Worm (Caenorhabditis elegans): ENCODE data around the gene bir-1.

Gene bir-1

ce11 chrV:11644166-11644565, at the start of gene bir-1:
Gene bir-1, plus strand, starts transcription at chrV:11644477.
- no peak for TF ChIP-seq hnd-1 (tag; optimal IDR thresholded peaks at IDR 0.05)
- 0 out of 2 replicates have a peak, but pooled peaks have one; percentile 48 for TF ChIP-seq pes-1 (GFP tag; IDR thresholded peaks at IDR 0.05)
- TF ChIP-seq aly-1 (tag; optimal IDR thresholded peaks at IDR 0.05): no peak
- peak; percentile 77 for TF ChIP-seq tbx-37 (GFP tag; conservative IDR thresholded peaks at IDR 0.05)
- TF ChIP-seq scrt-1 (GFP tag; IDR thresholded peaks at IDR 0.05): no peak
- TF ChIP-seq ama-1 (optimal IDR thresholded peaks at IDR 0.05): no peak
- TF ChIP-seq F13C5.2 (tag; optimal IDR thresholded peaks at IDR 0.05): no peak
- TF ChIP-seq tra-4 (tag; optimal IDR thresholded peaks at IDR 0.05): no peak
- TF ChIP-seq ceh-36 (tag; optimal IDR thresholded peaks at IDR 0.05): no peak
- no peak for TF ChIP-seq hmg-4 (GFP tag; optimal IDR thresholded peaks at IDR 0.05)
- no peak for TF ChIP-seq tbx-11 (GFP tag; IDR thresholded peaks at IDR 0.05)
- TF ChIP-seq B0310.2 (tag; optimal IDR thresholded peaks at IDR 0.05): no peak
- TF ChIP-seq hmbx-1 (tag; optimal IDR thresholded peaks at IDR 0.05): no peak

ce11 chrV:11598807-11599206, 45.5 kb upstream of the bir-1 start, which contains the start of gene srx-84:
Gene srx-84, plus strand, starts transcription at chrV:11599107.
- TF ChIP-seq hnd-1 (tag; optimal IDR thresholded peaks at IDR 0.05) (no peak), hmg-4 (GFP tag; optimal IDR thresholded peaks at IDR 0.05) (no peak), ceh-13 (GFP tag; optimal IDR thresholded peaks at IDR 0.05) (no peak), aly-1 (tag; optimal IDR thresholded peaks at IDR 0.05) (no peak), flt-1 (GFP tag; IDR thresholded peaks at IDR 0.05) (no peak), tbx-11 (GFP tag; IDR thresholded peaks at IDR 0.05) (no peak), ama-1 (optimal IDR thresholded peaks at IDR 0.05) (no peak)

- no peak for TF ChIP-seq sea-1 (GFP tag; conservative IDR thresholded peaks at IDR 0.05)
- TF ChIP-seq ceh-36 (tag; optimal IDR thresholded peaks at IDR 0.05): no peak
- no peak for TF ChIP-seq ama-1 (optimal IDR thresholded peaks at IDR 0.05)
- no peak for TF ChIP-seq hmg-4 (GFP tag; optimal IDR thresholded peaks at IDR 0.05)
- no peak for TF ChIP-seq pes-1 (GFP tag; IDR thresholded peaks at IDR 0.05)
- no peak for TF ChIP-seq hnd-1 (tag; optimal IDR thresholded peaks at IDR 0.05)
- TF ChIP-seq tbx-37 (GFP tag; conservative IDR thresholded peaks at IDR 0.05): no peak
Measured at ce11 chrV:11600800-11601199, 43.5 kb upstream of the bir-1 start, which contains the start of gene F35B12.9. Gene F35B12.9, plus strand, starts transcription at chrV:11601171.

ce11 chrV:11604484-11604883, 39.8 kb upstream of the bir-1 start, which contains the start of gene dhs-20:
Gene dhs-20, minus strand, starts transcription at chrV:11604563.
- no peak for TF ChIP-seq hmbx-1 (tag; optimal IDR thresholded peaks at IDR 0.05)
- TF ChIP-seq ceh-36 (tag; optimal IDR thresholded peaks at IDR 0.05): no peak
- TF ChIP-seq pes-1 (GFP tag; IDR thresholded peaks at IDR 0.05): no peak
- TF ChIP-seq tbx-11 (GFP tag; IDR thresholded peaks at IDR 0.05): no peak
- TF ChIP-seq F13C5.2 (tag; optimal IDR thresholded peaks at IDR 0.05): no peak
- no peak for TF ChIP-seq sea-1 (GFP tag; conservative IDR thresholded peaks at IDR 0.05)
- no peak for TF ChIP-seq ets-7 (tag; optimal IDR thresholded peaks at IDR 0.05)
- TF ChIP-seq tra-4 (tag; optimal IDR thresholded peaks at IDR 0.05): no peak
- TF ChIP-seq flt-1 (GFP tag; IDR thresholded peaks at IDR 0.05): no peak
- TF ChIP-seq scrt-1 (GFP tag; IDR thresholded peaks at IDR 0.05): no peak
- no peak for TF ChIP-seq aly-1 (tag; optimal IDR thresholded peaks at IDR 0.05)
- TF ChIP-seq hnd-1 (tag; optimal IDR thresholded peaks at IDR 0.05): no peak

ce11 chrV:11605227-11605626, 39.0 kb upstream of the bir-1 start:
- no peak for TF ChIP-seq B0310.2 (tag; optimal IDR thresholded peaks at IDR 0.05)
- no peak for TF ChIP-seq ama-1 (optimal IDR thresholded peaks at IDR 0.05)
- TF ChIP-seq tra-4 (tag; optimal IDR thresholded peaks at IDR 0.05): no peak

ce11 chrV:11606424-11606823, 37.9 kb upstream of the bir-1 start, which contains the start of gene idpp-16:
Gene idpp-16, minus strand, starts transcription at chrV:11606524.
- TF ChIP-seq aly-1 (tag; optimal IDR thresholded peaks at IDR 0.05) (no peak), pes-1 (GFP tag; IDR thresholded peaks at IDR 0.05) (no peak), hmbx-1 (tag; optimal IDR thresholded peaks at IDR 0.05) (no peak), ama-1 (optimal IDR thresholded peaks at IDR 0.05) (no peak), B0310.2 (tag; optimal IDR thresholded peaks at IDR 0.05) (no peak), ceh-36 (tag; optimal IDR thresholded peaks at IDR 0.05) (no peak), scrt-1 (GFP tag; IDR thresholded peaks at IDR 0.05) (no peak), tbx-11 (GFP tag; IDR thresholded peaks at IDR 0.05) (no peak), tbx-37 (GFP tag; conservative IDR thresholded peaks at IDR 0.05) (no peak)

- TF ChIP-seq ceh-36 (tag; optimal IDR thresholded peaks at IDR 0.05): no peak
- no peak for TF ChIP-seq tbx-37 (GFP tag; conservative IDR thresholded peaks at IDR 0.05)
- no peak for TF ChIP-seq ceh-13 (GFP tag; optimal IDR thresholded peaks at IDR 0.05)
- TF ChIP-seq tra-4 (tag; optimal IDR thresholded peaks at IDR 0.05): no peak
- TF ChIP-seq sea-1 (GFP tag; conservative IDR thresholded peaks at IDR 0.05): no peak
- TF ChIP-seq ama-1 (optimal IDR thresholded peaks at IDR 0.05): no peak
- no peak for TF ChIP-seq hmg-4 (GFP tag; optimal IDR thresholded peaks at IDR 0.05)
- no peak for TF ChIP-seq F13C5.2 (tag; optimal IDR thresholded peaks at IDR 0.05)
- no peak for TF ChIP-seq hmbx-1 (tag; optimal IDR thresholded peaks at IDR 0.05)
- no peak for TF ChIP-seq B0310.2 (tag; optimal IDR thresholded peaks at IDR 0.05)
- no peak for TF ChIP-seq ets-7 (tag; optimal IDR thresholded peaks at IDR 0.05)
- no peak for TF ChIP-seq pes-1 (GFP tag; IDR thresholded peaks at IDR 0.05)
- TF ChIP-seq hnd-1 (tag; optimal IDR thresholded peaks at IDR 0.05): no peak
- TF ChIP-seq scrt-1 (GFP tag; IDR thresholded peaks at IDR 0.05): no peak
- TF ChIP-seq tbx-11 (GFP tag; IDR thresholded peaks at IDR 0.05): no peak
Measured at ce11 chrV:11610049-11610448, 34.2 kb upstream of the bir-1 start, which contains the start of gene piit-1. Gene piit-1, minus strand, starts transcription at chrV:11610149.

ce11 chrV:11610481-11610880, 33.8 kb upstream of the bir-1 start, which contains the start of gene sas-5:
Gene sas-5, plus strand, starts transcription at chrV:11610737.
- no peak for TF ChIP-seq ama-1 (optimal IDR thresholded peaks at IDR 0.05)
- no peak; the same call in 1 of the 2 replicates for TF ChIP-seq scrt-1 (GFP tag; IDR thresholded peaks at IDR 0.05)
- peak; percentile 92 for TF ChIP-seq F13C5.2 (tag; optimal IDR thresholded peaks at IDR 0.05)
- TF ChIP-seq tbx-11 (GFP tag; IDR thresholded peaks at IDR 0.05): peak; percentile 73
- TF ChIP-seq B0310.2 (tag; optimal IDR thresholded peaks at IDR 0.05): peak; percentile 64
- peak; percentile 88 for TF ChIP-seq pes-1 (GFP tag; IDR thresholded peaks at IDR 0.05)
- peak; percentile 82 for TF ChIP-seq tbx-37 (GFP tag; conservative IDR thresholded peaks at IDR 0.05)
- TF ChIP-seq tra-4 (tag; optimal IDR thresholded peaks at IDR 0.05): peak; percentile 59
- TF ChIP-seq ceh-13 (GFP tag; optimal IDR thresholded peaks at IDR 0.05): peak; percentile 57
- TF ChIP-seq sea-1 (GFP tag; conservative IDR thresholded peaks at IDR 0.05): peak; percentile 83
- peak; percentile 51 for TF ChIP-seq ceh-36 (tag; optimal IDR thresholded peaks at IDR 0.05)
- TF ChIP-seq flt-1 (GFP tag; IDR thresholded peaks at IDR 0.05): no peak; the same call in 1 of the 2 replicates
- TF ChIP-seq ets-7 (tag; optimal IDR thresholded peaks at IDR 0.05): peak; percentile 38
- TF ChIP-seq hmbx-1 (tag; optimal IDR thresholded peaks at IDR 0.05): peak; percentile 8
- TF ChIP-seq aly-1 (tag; optimal IDR thresholded peaks at IDR 0.05): peak; percentile 54
- TF ChIP-seq hmg-4 (GFP tag; optimal IDR thresholded peaks at IDR 0.05): peak; percentile 81
- peak; percentile 65 for TF ChIP-seq hnd-1 (tag; optimal IDR thresholded peaks at IDR 0.05)
